Worm (Caenorhabditis elegans) whole organism, L4/young adult: Measurements from ENCODE around the gene ceh-91.
A peak's percentile ranks its signal among the peaks of the same experiment; 100 is the strongest.

ENCODE experiments used
- dao-5 ChIP-seq: sonication (generic microtip); optimal IDR thresholded peaks from 2 replicates; lab custom pipeline; 2016; ENCODE audit warnings: missing genotype, missing genetic modification characterization, moderate library complexity, missing compliant biosample characterization
- him-1 ChIP-seq: sonication (generic microtip); optimal IDR thresholded peaks from 2 replicates; lab custom pipeline; 2016; ENCODE audit warnings: missing genotype, missing genetic modification reagents, missing genetic modification characterization, missing compliant biosample characterization

DNA sequence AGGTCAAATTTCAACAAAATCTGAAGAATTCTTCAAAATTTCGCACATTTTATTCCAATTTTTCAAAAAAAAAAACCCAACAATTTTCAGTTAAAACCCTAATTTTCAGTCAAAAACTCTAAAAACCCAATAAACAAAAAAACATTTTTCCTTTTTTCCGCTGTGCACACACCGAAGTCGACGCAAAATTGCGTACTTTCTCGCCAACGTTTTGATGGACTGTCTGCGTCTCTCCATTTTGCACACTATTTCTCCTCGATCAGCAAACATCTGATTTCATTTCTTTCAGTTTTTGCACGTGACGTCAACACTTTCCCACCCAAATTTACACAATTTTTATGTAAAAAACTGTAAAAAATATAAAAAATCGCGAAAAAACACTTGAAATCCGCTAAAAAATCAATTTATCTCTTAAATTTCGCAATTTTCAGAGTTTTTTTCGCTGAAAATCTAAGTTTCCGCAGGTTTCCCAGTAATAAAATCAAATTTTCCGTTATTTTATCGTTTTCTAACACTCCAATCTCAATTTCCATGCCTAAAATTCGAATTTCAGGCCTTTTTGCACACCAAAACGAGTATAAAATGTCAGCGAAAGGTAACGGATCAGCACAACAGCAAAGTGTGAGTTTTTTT, 40.8 kb downstream of the ceh-91 start, which contains the start of gene crh-1:
- no peak for TF ChIP-seq dao-5 (tag; lab: Kevin White, UChicago)
- TF ChIP-seq him-1 (tag; lab: Kevin White, UChicago) = peak; percentile 33
